Worm (Caenorhabditis elegans): ENCODE measurements around the gene str-145.

str-145 gene

DNA sequence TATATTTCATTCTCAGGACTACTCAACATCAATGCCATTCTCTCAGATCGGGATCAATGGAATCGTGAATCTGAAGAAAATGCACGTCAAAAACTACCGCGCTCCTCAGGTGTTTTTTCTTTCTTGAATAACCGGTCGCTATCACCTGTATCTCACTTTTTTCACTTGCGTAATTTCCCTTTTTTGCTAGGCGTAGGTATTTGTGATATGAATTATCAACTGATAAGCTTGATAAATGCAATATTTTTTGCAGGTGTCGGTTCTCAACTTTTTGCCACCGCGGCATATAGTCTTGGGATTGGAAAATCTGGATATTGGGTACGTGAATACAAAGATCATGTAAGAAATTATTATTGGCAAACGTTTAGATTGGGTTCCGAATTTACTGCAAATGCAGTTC lies 43.0 kb downstream of the str-145 start (continued):
- TF ChIP-seq cebp-1 (GFP tag; IDR thresholded peaks at IDR 0.05) (no peak), cebp-1 (tag; optimal IDR thresholded peaks at IDR 0.05) (no peak), lin-35 (GFP tag; optimal IDR thresholded peaks at IDR 0.05) (no peak)

DNA sequence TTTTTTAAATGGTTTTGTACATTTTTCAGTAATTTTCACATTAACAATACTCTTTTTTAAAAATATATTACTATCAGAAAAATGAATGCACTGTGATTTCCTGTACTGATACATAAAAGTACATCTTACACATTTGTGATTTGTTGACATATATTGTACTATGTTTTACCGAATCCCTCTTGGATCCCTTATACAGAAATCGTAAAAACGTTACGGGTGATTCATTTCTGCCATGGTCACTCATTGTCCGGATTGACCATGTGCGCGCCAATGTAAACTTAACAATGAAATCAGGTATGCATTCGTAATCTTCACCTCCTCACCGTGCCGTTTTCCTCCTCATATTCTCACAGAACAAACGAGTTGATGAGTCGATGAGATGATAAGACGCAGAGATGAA lies 44.0 kb downstream of the str-145 start, which contains the start of gene ZC513.2:
TSS of gene ZC513.2 (plus strand) at position 301 of the 400 bp plus-strand sequence.
- TF ChIP-seq F55B11.4 (tag; optimal IDR thresholded peaks at IDR 0.05; ENCODE audit: borderline replicate concordance, insufficient read depth), result no peak
- no peak for TF ChIP-seq D2030.7 (GFP tag; IDR thresholded peaks at IDR 0.05)
- no peak for TF ChIP-seq F52B5.7 (tag; optimal IDR thresholded peaks at IDR 0.05)
- TF ChIP-seq Y53F4B.3 (GFP tag; IDR thresholded peaks at IDR 0.05), result no peak

DNA sequence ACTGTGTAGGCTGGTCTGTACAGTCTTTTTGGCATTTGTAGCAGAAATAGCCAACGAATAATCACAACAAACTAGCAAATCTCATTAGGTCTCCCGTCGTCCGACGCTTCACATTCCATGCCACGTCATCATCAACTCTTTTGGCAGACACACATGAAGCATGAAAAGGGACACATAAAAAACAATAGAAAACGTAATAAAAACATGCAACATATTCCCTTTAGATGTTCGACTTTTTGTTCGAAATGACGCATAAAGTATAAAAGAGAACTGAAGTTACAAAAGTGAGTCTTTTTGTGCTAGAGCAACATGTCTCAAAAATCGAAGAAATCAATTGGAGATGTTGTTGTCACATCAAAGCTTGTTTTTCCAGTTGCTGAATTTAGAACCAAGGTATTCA lies 46.3 kb downstream of the str-145 start, which contains the start of gene sth-1:
TSS of gene sth-1 (plus strand) at position 301 of the 400 bp plus-strand sequence.
- TF ChIP-seq egl-44 (GFP tag; IDR thresholded peaks at IDR 0.05) (no peak), nhr-179 (tag; optimal IDR thresholded peaks at IDR 0.05) (no peak), sptf-2 (GFP tag; optimal IDR thresholded peaks at IDR 0.05) (no peak), F37B4.10 (GFP tag; IDR thresholded peaks at IDR 0.05) (no peak)

- TF ChIP-seq madf-8 (GFP tag; conservative IDR thresholded peaks at IDR 0.05), result no peak
- TF ChIP-seq dpff-1 (tag; optimal IDR thresholded peaks at IDR 0.05), result no peak
- TF ChIP-seq F37B4.10 (GFP tag; IDR thresholded peaks at IDR 0.05), result no peak
- no peak for TF ChIP-seq hrde-1 (tag; optimal IDR thresholded peaks at IDR 0.05; ENCODE audit: borderline replicate concordance)
- TF ChIP-seq K11D2.4 (GFP tag; IDR thresholded peaks at IDR 0.05), result no peak
- no peak for TF ChIP-seq attf-6 (GFP tag; IDR thresholded peaks at IDR 0.05)
Observed at ce11 chrV:8050811-8051210, 47.3 kb downstream of the str-145 start, which contains the start of gene col-43. TSS of gene col-43 (minus strand) at chrV:8050911.

- TF ChIP-seq egrh-3 (GFP tag; IDR thresholded peaks at IDR 0.05) (peak; percentile 90; the same call in 1 of the 2 replicates), cebp-2 (GFP tag; IDR thresholded peaks at IDR 0.05) (0 out of 2 replicates have a peak, but pooled peaks have one; percentile 12), zfh-2 (GFP tag; conservative IDR thresholded peaks at IDR 0.05) (peak; percentile 83), rpc-1 (optimal IDR thresholded peaks at IDR 0.05) (no peak), rpc-1 (tag; optimal IDR thresholded peaks at IDR 0.05) (no peak)
Observed at ce11 chrV:8050059-8050677, 48.0 kb downstream of the str-145 start.

- TF ChIP-seq ceh-79 (tag; optimal IDR thresholded peaks at IDR 0.05), result no peak
- TF ChIP-seq madf-10 (tag; optimal IDR thresholded peaks at IDR 0.05), result no peak
- TF ChIP-seq pha-4 (tag; optimal IDR thresholded peaks at IDR 0.05), result no peak
Observed at ce11 chrV:8046706-8047105, 51.4 kb downstream of the str-145 start, which contains the start of gene ZC513.3. TSS of gene ZC513.3 (plus strand) at chrV:8047006.
